Fruit fly (Drosophila melanogaster): ENCODE measurements around the gene CG32856.
A peak's percentile ranks its signal among the peaks of the same experiment; 100 is the strongest.

The CG32856 gene

DNA sequence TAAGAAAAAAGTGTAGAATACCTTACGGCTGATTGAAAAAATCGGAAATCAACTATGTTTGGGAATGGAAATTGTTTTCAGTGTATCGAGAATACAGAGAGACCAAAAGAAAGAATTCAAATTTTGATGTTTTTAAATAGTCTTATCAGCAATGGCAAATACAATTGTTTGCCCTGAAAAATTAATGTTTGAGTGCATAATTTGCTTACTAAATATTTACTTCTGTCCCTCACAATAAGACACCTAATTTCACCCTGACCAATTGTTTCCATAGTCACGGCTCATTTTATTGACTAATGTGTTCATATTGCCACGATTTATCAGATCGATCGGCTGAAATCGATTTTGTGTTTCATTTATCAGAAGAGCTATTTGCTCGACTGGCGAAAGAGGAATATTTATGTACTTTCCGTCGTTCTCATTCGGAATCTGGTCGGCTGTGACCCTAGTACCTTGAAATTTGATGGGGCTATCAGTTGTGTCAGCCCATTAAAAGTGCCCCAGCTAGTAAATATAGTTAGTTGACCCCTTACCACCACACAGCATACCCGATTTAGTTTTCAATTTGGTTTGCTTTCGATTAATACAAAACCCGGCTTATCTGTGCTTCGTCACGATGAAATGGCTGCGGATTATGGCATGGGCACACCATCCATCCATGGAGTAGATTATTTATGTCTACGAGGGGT lies 18.5 kb upstream of the CG32856 start (continued):
- TF ChIP-seq btn (GFP tag; optimal IDR thresholded peaks at IDR 0.05) (no peak), jing (GFP tag; optimal IDR thresholded peaks at IDR 0.05) (no peak), CG14860 (GFP tag; IDR thresholded peaks at IDR 0.05; ENCODE audit: partially characterized antibody) (no peak), CG7357 (GFP tag; IDR thresholded peaks at IDR 0.05) (no peak), Side (GFP tag; optimal IDR thresholded peaks at IDR 0.05) (no peak), Ssrp (tag; optimal IDR thresholded peaks at IDR 0.05) (no peak), lmd (GFP tag; IDR thresholded peaks at IDR 0.05) (no peak), Hr3 (GFP tag; optimal IDR thresholded peaks at IDR 0.05) (no peak), dan (GFP tag; IDR thresholded peaks at IDR 0.05) (no peak), CG13296 (GFP tag; optimal IDR thresholded peaks at IDR 0.05) (no peak), cwo (GFP tag; optimal IDR thresholded peaks at IDR 0.05) (no peak), nmo (GFP tag; optimal IDR thresholded peaks at IDR 0.05) (no peak), CG7271 (tag; optimal IDR thresholded peaks at IDR 0.05) (peak; percentile 65), CG9437 (GFP tag; optimal IDR thresholded peaks at IDR 0.05) (no peak), CG16779 (GFP tag; IDR thresholded peaks at IDR 0.05) (no peak), fd102C (GFP tag; optimal IDR thresholded peaks at IDR 0.05) (peak; percentile 31), CG6654 (GFP tag; optimal IDR thresholded peaks at IDR 0.05) (no peak), CG10147 (GFP tag; optimal IDR thresholded peaks at IDR 0.05) (no peak), fd64A (GFP tag; optimal IDR thresholded peaks at IDR 0.05) (peak; percentile 63), danr (GFP tag; IDR thresholded peaks at IDR 0.05) (no peak), CG18619 (GFP tag; optimal IDR thresholded peaks at IDR 0.05) (no peak), Sry-β (GFP tag; optimal IDR thresholded peaks at IDR 0.05) (peak; percentile 4), gem (tag; optimal IDR thresholded peaks at IDR 0.05) (peak; percentile 60), CG8290 (GFP tag; optimal IDR thresholded peaks at IDR 0.05) (no peak), CG8290 (tag; optimal IDR thresholded peaks at IDR 0.05) (peak; percentile 26 to 43), Elba2 (GFP tag; optimal IDR thresholded peaks at IDR 0.05) (no peak), otp (GFP tag; IDR thresholded peaks at IDR 0.05) (peak; percentile 7; the same call in 1 of the 3 replicates), CG11093 (GFP tag; IDR thresholded peaks at IDR 0.05) (no peak), CG15479 (GFP tag; optimal IDR thresholded peaks at IDR 0.05) (no peak), Ravus (GFP tag; IDR thresholded peaks at IDR 0.05) (no peak), CG8359 (GFP tag; optimal IDR thresholded peaks at IDR 0.05; ENCODE audit: borderline replicate concordance) (peak; percentile 21), ham (GFP tag; IDR thresholded peaks at IDR 0.05) (no peak), Antp (GFP tag; optimal IDR thresholded peaks at IDR 0.05) (no peak), CG5953 (GFP tag; IDR thresholded peaks at IDR 0.05) (no peak), Atf3 (GFP tag; optimal IDR thresholded peaks at IDR 0.05) (no peak), Tbp (GFP tag; optimal IDR thresholded peaks at IDR 0.05) (no peak), hkb (optimal IDR thresholded peaks at IDR 0.05) (no peak), hkb (GFP tag; IDR thresholded peaks at IDR 0.05) (no peak), CG32772 (GFP tag; IDR thresholded peaks at IDR 0.05) (no peak), Dad (GFP tag; optimal IDR thresholded peaks at IDR 0.05) (no peak), CG14965 (GFP tag; optimal IDR thresholded peaks at IDR 0.05; ENCODE audit: borderline replicate concordance) (no peak), CG1233 (GFP tag; optimal IDR thresholded peaks at IDR 0.05) (peak; percentile 31), Meics (GFP tag; optimal IDR thresholded peaks at IDR 0.05) (no peak), seq (GFP tag; IDR thresholded peaks at IDR 0.05) (no peak), HHEX (GFP tag; optimal IDR thresholded peaks at IDR 0.05) (peak; percentile 25), bab2 (GFP tag; optimal IDR thresholded peaks at IDR 0.05) (no peak), jigr1 (GFP tag; IDR thresholded peaks at IDR 0.05) (no peak), bcd (GFP tag; optimal IDR thresholded peaks at IDR 0.05) (no peak), ems (GFP tag; optimal IDR thresholded peaks at IDR 0.05) (no peak), tap (tag; optimal IDR thresholded peaks at IDR 0.05) (peak; percentile 53), CG11398 (GFP tag; optimal IDR thresholded peaks at IDR 0.05) (peak; percentile 10), MBD-R2 (GFP tag; IDR thresholded peaks at IDR 0.05) (no peak)

Measured in whole organism, embryonic.